Fruit fly (Drosophila melanogaster): ENCODE data around the gene b.

Gene b

dm6 chr2L:13835002-13835910, 14.2 kb downstream of the b start, which contains the start of the genes mRpS23 and CenG1A (continued):
- peak; percentile 94 for TF ChIP-seq CG5180 (GFP tag; optimal IDR thresholded peaks at IDR 0.05)
- TF ChIP-seq CG31224 (GFP tag; IDR thresholded peaks at IDR 0.05): peak; percentile 99
- peak; percentile 100 for TF ChIP-seq ind (GFP tag; optimal IDR thresholded peaks at IDR 0.05)
- peak; percentile 100 for TF ChIP-seq CG3847 (GFP tag; IDR thresholded peaks at IDR 0.05)
- peak; percentile 100 for TF ChIP-seq CG14441 (GFP tag; IDR thresholded peaks at IDR 0.05)
- TF ChIP-seq schlank (tag; optimal IDR thresholded peaks at IDR 0.05): peak; percentile 100
- peak; percentile 99 for TF ChIP-seq dan (GFP tag; IDR thresholded peaks at IDR 0.05)
- peak; percentile 10 for TF ChIP-seq yki (optimal IDR thresholded peaks at IDR 0.05)
- TF ChIP-seq CG11456 (GFP tag; IDR thresholded peaks at IDR 0.05): peak; percentile 100
- TF ChIP-seq zfh2 (GFP tag; optimal IDR thresholded peaks at IDR 0.05): peak; percentile 100
- TF ChIP-seq CG7357 (GFP tag; IDR thresholded peaks at IDR 0.05): peak; percentile 99
- no peak for TF ChIP-seq sc (optimal IDR thresholded peaks at IDR 0.05)
- peak; percentile 99 for TF ChIP-seq sc (GFP tag; optimal IDR thresholded peaks at IDR 0.05)
- peak; percentile 100 for TF ChIP-seq nmo (GFP tag; optimal IDR thresholded peaks at IDR 0.05)
- TF ChIP-seq NC2β (GFP tag; optimal IDR thresholded peaks at IDR 0.05): peak; percentile 100
- peak; percentile 97 for TF ChIP-seq CG31365 (tag; optimal IDR thresholded peaks at IDR 0.05)
- TF ChIP-seq chn (GFP tag; optimal IDR thresholded peaks at IDR 0.05): peak; percentile 100
- 0 out of 4 replicates have a peak, but pooled peaks have one; percentile 36 for TF ChIP-seq chinmo (GFP tag; IDR thresholded peaks at IDR 0.05; ENCODE audit: partially characterized antibody)
- peak; percentile 100 for TF ChIP-seq Oli (tag; optimal IDR thresholded peaks at IDR 0.05)
- TF ChIP-seq cg (GFP tag; optimal IDR thresholded peaks at IDR 0.05): peak; percentile 14
- peak; percentile 100 for TF ChIP-seq tin (GFP tag; optimal IDR thresholded peaks at IDR 0.05)
- peak; percentile 100 for TF ChIP-seq dysf (GFP tag; IDR thresholded peaks at IDR 0.05)
- peak; percentile 100 for TF ChIP-seq croc (GFP tag; conservative IDR thresholded peaks at IDR 0.05)
- peak; percentile 100 for TF ChIP-seq E2f1 (GFP tag; IDR thresholded peaks at IDR 0.05)
- peak; percentile 88 for TF ChIP-seq CG7928 (GFP tag; optimal IDR thresholded peaks at IDR 0.05)
- TF ChIP-seq Sox102F (GFP tag; optimal IDR thresholded peaks at IDR 0.05): peak; percentile 100
- TF ChIP-seq CG3726 (GFP tag; IDR thresholded peaks at IDR 0.05): peak; percentile 100
- TF ChIP-seq btn (GFP tag; optimal IDR thresholded peaks at IDR 0.05): peak; percentile 99
- TF ChIP-seq CG10366 (GFP tag; IDR thresholded peaks at IDR 0.05): peak; percentile 100
- peak; percentile 100 for TF ChIP-seq so (GFP tag; IDR thresholded peaks at IDR 0.05)
- TF ChIP-seq CG14710 (tag; optimal IDR thresholded peaks at IDR 0.05): peak; percentile 98
- peak; percentile 100 for TF ChIP-seq CG4854 (GFP tag; optimal IDR thresholded peaks at IDR 0.05)
- peak; percentile 99 for TF ChIP-seq CG11398 (GFP tag; optimal IDR thresholded peaks at IDR 0.05)
- TF ChIP-seq stc (GFP tag; IDR thresholded peaks at IDR 0.05): peak; percentile 100
- TF ChIP-seq Drgx (GFP tag; IDR thresholded peaks at IDR 0.05): peak; percentile 100
- peak; percentile 100 for TF ChIP-seq CG4404 (GFP tag; IDR thresholded peaks at IDR 0.05)
- TF ChIP-seq slp2 (GFP tag; optimal IDR thresholded peaks at IDR 0.05): peak; percentile 100
- peak; percentile 99 for TF ChIP-seq CG9215 (GFP tag; IDR thresholded peaks at IDR 0.05)
- peak; percentile 100 for TF ChIP-seq dati (GFP tag; IDR thresholded peaks at IDR 0.05)
- peak; percentile 100 for TF ChIP-seq Meics (GFP tag; optimal IDR thresholded peaks at IDR 0.05)
- peak; percentile 100 for TF ChIP-seq CG14050 (GFP tag; IDR thresholded peaks at IDR 0.05)
- TF ChIP-seq corto (GFP tag; optimal IDR thresholded peaks at IDR 0.05): no peak
- peak; percentile 99 for TF ChIP-seq gt (GFP tag; IDR thresholded peaks at IDR 0.05)
- peak; percentile 99 for TF ChIP-seq disco-r (GFP tag; optimal IDR thresholded peaks at IDR 0.05)
- TF ChIP-seq ab (GFP tag; optimal IDR thresholded peaks at IDR 0.05): peak; percentile 99
- TF ChIP-seq Xbp1 (GFP tag; optimal IDR thresholded peaks at IDR 0.05): peak; percentile 100
- TF ChIP-seq CG15514 (GFP tag; optimal IDR thresholded peaks at IDR 0.05): peak; percentile 96
- TF ChIP-seq CHES-1-like (GFP tag; optimal IDR thresholded peaks at IDR 0.05): peak; percentile 100
- TF ChIP-seq CG32532 (GFP tag; IDR thresholded peaks at IDR 0.05): peak; percentile 100
- peak; percentile 99 for TF ChIP-seq CG17361 (GFP tag; IDR thresholded peaks at IDR 0.05)

All from whole organism, embryonic.